Worm (Caenorhabditis elegans) whole organism, L4/young adult: ENCODE measurements around the gene C28H8.8.

Experiments used
- W03F9.2 ChIP-seq: fragments of 150-350 bp; optimal IDR thresholded peaks from 2 replicates; lab custom pipeline; 2014; ENCODE audit warnings: missing biosample characterization, missing genetic modification characterization
- dao-5 ChIP-seq: sonication (generic microtip); optimal IDR thresholded peaks from 2 replicates; lab custom pipeline; 2016; ENCODE audit warnings: missing genotype, missing genetic modification characterization, moderate library complexity, missing compliant biosample characterization
- him-1 ChIP-seq: sonication (generic microtip); optimal IDR thresholded peaks from 2 replicates; lab custom pipeline; 2016; ENCODE audit warnings: missing genotype, missing genetic modification reagents, missing genetic modification characterization, missing compliant biosample characterization

ce11 chrIII:5845483-5845882 is 43.1 kb downstream of the C28H8.8 start:
- TF ChIP-seq dao-5: no peak
- TF ChIP-seq him-1 (tag; lab: Kevin White, UChicago): peak; percentile 83
- TF ChIP-seq W03F9.2 (tag; lab: Kevin White, UChicago): no peak
